Worm (Caenorhabditis elegans): ENCODE results near the gene fbxa-85.

DNA sequence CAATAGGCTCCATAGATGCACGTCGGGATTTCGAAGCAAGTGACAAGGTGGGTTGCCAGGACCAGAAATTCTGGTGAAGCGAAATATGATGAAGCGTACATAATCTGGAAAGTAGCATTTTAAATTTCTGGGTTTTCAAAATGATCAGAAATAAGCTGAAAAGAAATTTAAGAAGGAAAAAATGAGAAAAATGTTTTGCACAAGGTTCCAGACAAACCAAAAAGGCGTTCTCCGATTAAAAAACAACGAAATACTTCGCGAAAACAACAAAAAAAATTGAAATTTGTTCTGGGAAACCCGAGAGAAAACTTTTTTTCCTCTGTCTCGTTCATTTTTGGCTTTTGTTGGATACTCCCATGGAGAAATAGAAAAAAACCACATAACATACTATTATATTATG lies 35.7 kb upstream of the fbxa-85 start, which contains the start of gene srh-252:
- no peak for TF ChIP-seq klf-2 (GFP tag; conservative IDR thresholded peaks at IDR 0.05)
- no peak for TF ChIP-seq flt-1 (GFP tag; IDR thresholded peaks at IDR 0.05)
- TF ChIP-seq tab-1 (GFP tag; IDR thresholded peaks at IDR 0.05), result no peak
- TF ChIP-seq med-1 (GFP tag; optimal IDR thresholded peaks at IDR 0.05; ENCODE audit: insufficient read depth), result no peak
- no peak for TF ChIP-seq cog-1 (tag; optimal IDR thresholded peaks at IDR 0.05)
- TF ChIP-seq ztf-29 (GFP tag; IDR thresholded peaks at IDR 0.05), result no peak
- TF ChIP-seq ztf-23 (GFP tag; IDR thresholded peaks at IDR 0.05), result no peak
- no peak for TF ChIP-seq T22C8.4 (GFP tag; IDR thresholded peaks at IDR 0.05)
- no peak for TF ChIP-seq ref-1 (GFP tag; conservative IDR thresholded peaks at IDR 0.05)
